Fruit fly (Drosophila melanogaster) whole organism, adult: ENCODE measurements around the gene Lamtor1.

Experiments used
- CG12768 ChIP-seq: fragments of 200-800 bp; sonication (Bioruptor generic); optimal IDR thresholded peaks from 2 replicates; lab custom pipeline; 2017; ENCODE audit warnings: missing biosample characterization, missing genetic modification characterization, mild to moderate bottlenecking, moderate library complexity, missing genetic modification reagents
- CG1620 ChIP-seq: fragments of 200-800 bp; sonication (Bioruptor generic); optimal IDR thresholded peaks from 2 replicates; lab custom pipeline; 2016; ENCODE audit warnings: missing biosample characterization, missing genetic modification characterization
- CG5204 ChIP-seq: fragments of 200-800 bp; sonication (Bioruptor generic); optimal IDR thresholded peaks from 2 replicates; lab custom pipeline; 2016; ENCODE audit warnings: missing biosample characterization, missing genetic modification characterization
- CG7045 ChIP-seq: fragments of 200-800 bp; sonication (Bioruptor generic); optimal IDR thresholded peaks from 2 replicates; lab custom pipeline; 2017; ENCODE audit warnings: missing biosample characterization, mild to moderate bottlenecking, missing genetic modification characterization
- CG7101 ChIP-seq: fragments of 200-800 bp; sonication (Bioruptor generic); optimal IDR thresholded peaks from 2 replicates; lab custom pipeline; 2018; ENCODE audit warnings: missing biosample characterization, mild to moderate bottlenecking, missing genetic modification characterization, moderate library complexity
- Clk ChIP-seq: fragments of 200-800 bp; sonication (Bioruptor generic); optimal IDR thresholded peaks from 2 replicates; lab custom pipeline; 2017; ENCODE audit warnings: missing biosample characterization, missing genetic modification characterization
- Mnt ChIP-seq: fragments of 200-800 bp; sonication (Bioruptor generic); optimal IDR thresholded peaks from 2 replicates; lab custom pipeline; 2016; ENCODE audit warnings: missing biosample characterization, mild to moderate bottlenecking, missing genetic modification characterization
- cnc ChIP-seq, 2 experiments: fragments of >200 bp; optimal IDR thresholded peaks; 2 replicates each; lab custom pipeline; 2017
- kay ChIP-seq: fragments of 200-800 bp; sonication (Bioruptor generic); peaks from one replicate; lab custom pipeline; 2016; ENCODE audit warnings: missing biosample characterization, missing genetic modification characterization, borderline replicate concordance
- ovo ChIP-seq: fragments of 200-800 bp; sonication (Bioruptor generic); optimal IDR thresholded peaks from 2 replicates; lab custom pipeline; 2016; ENCODE audit warnings: missing biosample characterization, missing genetic modification characterization
- pad ChIP-seq: fragments of 200-800 bp; sonication (Bioruptor generic); optimal IDR thresholded peaks from 3 replicates; lab custom pipeline; 2017; ENCODE audit warnings: missing biosample characterization, missing genetic modification characterization, mild to moderate bottlenecking, moderate library complexity, missing genetic modification reagents

DNA sequence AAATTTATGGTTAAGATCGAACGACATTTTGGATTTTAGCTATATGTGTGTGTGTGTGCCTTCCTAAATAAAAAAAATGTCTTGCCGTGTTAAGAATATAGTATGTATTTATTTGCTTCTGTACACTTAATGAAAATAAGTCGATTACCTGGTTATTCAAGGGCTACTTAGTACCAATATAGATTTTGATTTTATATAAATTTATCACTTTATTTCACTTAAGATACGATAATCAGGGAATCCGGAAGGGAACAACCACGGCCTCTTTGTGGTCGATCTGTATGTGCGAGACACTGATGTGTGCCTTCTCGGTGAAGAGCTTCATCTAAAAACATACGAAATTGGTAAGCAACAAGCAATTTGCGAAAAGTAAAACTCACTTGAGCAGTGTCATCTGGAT lies 1.1 kb downstream of the Lamtor1 start, which contains the start of gene CG14183:
- TF ChIP-seq CG12768 (GFP tag; lab: Kevin White, UChicago): no peak
- TF ChIP-seq CG5204 (GFP tag; lab: Kevin White, UChicago): no peak
- no peak for TF ChIP-seq ovo (GFP tag; lab: Kevin White, UChicago)
- no peak for TF ChIP-seq pad
- no peak for TF ChIP-seq kay (GFP tag; lab: Kevin White, UChicago)
- TF ChIP-seq Clk (GFP tag; lab: Kevin White, UChicago): no peak
- no peak for TF ChIP-seq CG1620 (GFP tag; lab: Kevin White, UChicago)
- TF ChIP-seq Mnt (GFP tag; lab: Kevin White, UChicago): no peak
- no peak for TF ChIP-seq CG7045
- no peak for TF ChIP-seq cnc (optimal IDR thresholded peaks at IDR 0.05; lab: Kevin White, UChicago)
- TF ChIP-seq CG7101 (tag; lab: Kevin White, UChicago): no peak
